Fruit fly (Drosophila melanogaster) whole organism, adult: ENCODE measurements around the gene CG34178.

Experiments
- CG33017 ChIP-seq: fragments of 200-800 bp; sonication (Bioruptor generic); optimal IDR thresholded peaks from 2 replicates; lab custom pipeline; 2018; ENCODE audit warnings: missing biosample characterization, mild to moderate bottlenecking, missing genetic modification characterization, moderate library complexity
- CG5204 ChIP-seq: fragments of 200-800 bp; sonication (Bioruptor generic); optimal IDR thresholded peaks from 2 replicates; lab custom pipeline; 2016; ENCODE audit warnings: missing biosample characterization, missing genetic modification characterization
- Clk ChIP-seq: fragments of 200-800 bp; sonication (Bioruptor generic); optimal IDR thresholded peaks from 2 replicates; lab custom pipeline; 2017; ENCODE audit warnings: missing biosample characterization, missing genetic modification characterization
- Crg-1 ChIP-seq: fragments of 200-800 bp; sonication (Bioruptor generic); optimal IDR thresholded peaks from 2 replicates; lab custom pipeline; 2016; ENCODE audit warnings: missing biosample characterization, missing genetic modification characterization
- bab1 ChIP-seq: fragments of 200-800 bp; sonication (Bioruptor generic); optimal IDR thresholded peaks from 3 replicates; lab custom pipeline; 2019; ENCODE audit warnings: missing biosample characterization, mild to moderate bottlenecking, missing genetic modification characterization, moderate library complexity
- cnc ChIP-seq, 2 experiments: fragments of >200 bp; optimal IDR thresholded peaks; 2 replicates each; lab custom pipeline; 2017
- kay ChIP-seq: fragments of 200-800 bp; sonication (Bioruptor generic); peaks from one replicate; lab custom pipeline; 2016; ENCODE audit warnings: missing biosample characterization, missing genetic modification characterization, borderline replicate concordance
- tj ChIP-seq: fragments of 200-800 bp; sonication (Bioruptor generic); optimal IDR thresholded peaks from 3 replicates; lab custom pipeline; 2017; ENCODE audit warnings: missing biosample characterization, mild to moderate bottlenecking, missing genetic modification characterization, moderate library complexity

DNA sequence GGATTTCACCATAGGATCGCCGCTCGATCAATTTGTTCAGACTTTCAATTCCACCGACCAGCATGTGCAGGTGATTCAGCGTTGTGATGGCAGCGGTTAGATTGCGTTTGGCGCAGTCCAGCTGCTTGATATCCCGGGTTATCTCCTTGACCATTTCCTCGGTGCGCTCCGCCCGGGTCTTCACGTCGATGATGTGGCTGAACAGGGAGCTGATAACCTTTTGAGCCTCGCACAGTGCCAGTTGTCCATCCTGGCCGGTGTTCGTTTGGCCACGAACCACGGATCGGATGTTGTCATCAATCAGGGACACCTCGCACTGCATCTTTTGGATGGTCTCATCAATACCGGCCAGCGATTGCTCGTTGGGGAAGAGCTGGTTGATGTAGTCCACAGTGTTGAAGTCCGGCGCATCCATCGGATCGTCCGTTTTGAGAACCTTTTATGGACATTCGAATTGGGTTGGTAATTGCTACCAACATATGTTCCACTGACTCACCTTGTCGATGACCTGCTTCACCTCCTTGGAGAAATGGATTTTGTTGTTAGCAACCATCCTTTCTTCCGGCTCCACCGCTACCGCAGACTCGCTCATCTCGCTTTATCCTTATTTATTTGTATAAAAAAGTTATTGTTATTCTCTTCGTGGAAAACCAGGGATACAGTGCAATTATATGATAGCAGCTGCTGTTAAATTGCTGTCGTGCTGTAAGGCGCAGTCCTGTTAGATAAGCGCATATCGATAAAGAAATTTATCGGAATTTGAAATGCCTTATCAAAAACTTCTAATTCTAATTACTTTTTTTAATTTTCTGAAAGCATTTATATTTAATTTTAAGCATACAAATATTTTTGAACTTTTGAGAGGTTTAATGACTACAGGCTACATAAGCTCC is 48.1 kb upstream of the CG34178 start, which contains the start of gene Vps53:
- TF ChIP-seq tj (GFP tag; lab: Kevin White, UChicago) (no peak), Crg-1 (GFP tag; lab: Kevin White, UChicago) (no peak), kay (GFP tag; lab: Kevin White, UChicago) (no peak), Clk (GFP tag; lab: Kevin White, UChicago) (no peak), CG33017 (tag; lab: Kevin White, UChicago) (no peak), bab1 (GFP tag; lab: Kevin White, UChicago) (no peak), CG5204 (GFP tag; lab: Kevin White, UChicago) (no peak), cnc (optimal IDR thresholded peaks at IDR 0.05; lab: Kevin White, UChicago) (no peak)
